Fruit fly (Drosophila melanogaster): ENCODE data around the gene CG32085.

DNA sequence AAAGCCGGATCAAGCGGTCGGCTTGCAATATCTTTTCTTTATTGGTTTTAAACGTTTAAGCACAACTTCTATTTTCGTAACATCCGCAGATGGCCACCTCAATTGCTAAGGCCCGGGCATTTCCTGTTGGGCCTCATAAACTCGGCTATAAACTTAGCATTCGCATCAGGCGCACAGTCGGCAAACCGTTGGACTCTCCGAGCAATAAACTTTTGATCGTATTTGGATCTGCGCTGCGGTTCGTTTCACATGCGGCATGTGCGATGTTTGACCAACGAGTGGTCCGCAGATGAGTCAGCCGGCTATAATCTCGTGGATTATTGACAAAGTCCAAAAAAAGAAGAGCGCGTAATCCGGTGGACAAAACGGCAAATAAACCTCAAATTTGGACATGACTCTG is 31.6 kb upstream of the CG32085 start:
- TF ChIP-seq Dll (optimal IDR thresholded peaks at IDR 0.05) (no peak), psq (optimal IDR thresholded peaks at IDR 0.05) (no peak), usp (GFP tag; optimal IDR thresholded peaks at IDR 0.05) (no peak), CG8478 (optimal IDR thresholded peaks at IDR 0.05) (no peak), pan (optimal IDR thresholded peaks at IDR 0.05) (no peak), EcR (GFP tag; optimal IDR thresholded peaks at IDR 0.05) (no peak)
